Worm (Caenorhabditis elegans) whole organism, L3 larva: ENCODE results near the gene vhp-1.

Experiments used
- ceh-16 ChIP-seq: sonication (generic microtip); optimal IDR thresholded peaks from 2 replicates; lab custom pipeline; 2017; ENCODE audit warnings: missing biosample characterization, missing genetic modification characterization
- nhr-11 ChIP-seq: fragments of 150-350 bp; optimal IDR thresholded peaks from 2 replicates; lab custom pipeline; 2014; ENCODE audit warnings: missing biosample characterization, missing genetic modification characterization
- nhr-28 ChIP-seq: fragments of 150-350 bp; optimal IDR thresholded peaks from 2 replicates; lab custom pipeline; 2014; ENCODE audit warnings: missing biosample characterization, missing genetic modification characterization
- nhr-43 ChIP-seq: sonication (generic microtip); optimal IDR thresholded peaks from 2 replicates; lab custom pipeline; 2016; ENCODE audit warnings: mild to moderate bottlenecking, missing genetic modification characterization, missing compliant biosample characterization; ENCODE audit not compliant: poor library complexity, severe bottlenecking
- skn-1 ChIP-seq: fragments of 150-350 bp; optimal IDR thresholded peaks from 2 replicates; lab custom pipeline; 2014; ENCODE audit warnings: missing biosample characterization, missing genetic modification characterization
- ztf-11 ChIP-seq: fragments of 150-350 bp; optimal IDR thresholded peaks from 2 replicates; lab custom pipeline; 2014; ENCODE audit warnings: missing biosample characterization, missing genetic modification characterization

ce11 chrII:5365645-5366044 is 42.6 kb downstream of the vhp-1 start, which contains the start of gene F09E5.16:
- TF ChIP-seq nhr-43 (tag; lab: Kevin White, UChicago) (no peak), nhr-28 (tag; lab: Kevin White, UChicago) (no peak), ztf-11 (no peak), ceh-16 (tag; lab: Kevin White, UChicago) (no peak), nhr-11 (no peak), skn-1 (no peak)
